Worm (Caenorhabditis elegans) whole organism, L1 larva: ENCODE measurements around the gene F21F8.5.
A peak's percentile ranks its signal among the peaks of the same experiment; 100 is the strongest.

Experiments
- C04F5.9 ChIP-seq: sonication (generic microtip); optimal IDR thresholded peaks from 2 replicates; lab custom pipeline; 2016; ENCODE audit warnings: missing genetic modification characterization, missing compliant biosample characterization
- Y116A8C.19 ChIP-seq: sonication (generic microtip); optimal IDR thresholded peaks from 2 replicates; lab custom pipeline; 2016; ENCODE audit warnings: missing compliant biosample characterization, missing genetic modification characterization, borderline replicate concordance
- aha-1 ChIP-seq: fragments of 150-350 bp; optimal IDR thresholded peaks from 2 replicates; lab custom pipeline; 2014; ENCODE audit warnings: missing biosample characterization, missing genetic modification characterization
- alr-1 ChIP-seq: fragments of 200-800 bp; sonication (Bioruptor generic); optimal IDR thresholded peaks from 2 replicates; lab custom pipeline; 2018; ENCODE audit warnings: borderline replicate concordance, mild to moderate bottlenecking, missing genetic modification characterization, missing compliant biosample characterization
- blmp-1 ChIP-seq: fragments of 150-350 bp; optimal IDR thresholded peaks from 2 replicates; lab custom pipeline; 2014; ENCODE audit warnings: missing biosample characterization, missing genetic modification characterization
- dpl-1 ChIP-seq, 3 experiments: fragments of 150-350 bp in 2 of 3; sonication (generic microtip) in 1 of 3; optimal IDR thresholded peaks; 2 replicates each; lab custom pipeline; 2014 to 2017; ENCODE audit warnings: missing biosample characterization in 3 of 3, missing genetic modification characterization in 3 of 3, missing genetic modification reagents in 3 of 3
- dsc-1 ChIP-seq: sonication (generic microtip); optimal IDR thresholded peaks from 2 replicates; lab custom pipeline; 2016; ENCODE audit warnings: mild to moderate bottlenecking, missing genetic modification characterization, missing compliant biosample characterization
- efl-1 ChIP-seq, 4 experiments: fragments of 150-350 bp; optimal IDR thresholded peaks in 3 of 4; peaks in 1 of 4; 1 replicate in 1 of 4; 2 replicates in 3 of 4; lab custom pipeline; 2014; ENCODE audit warnings: missing biosample characterization in 2 of 4, missing genetic modification characterization in 2 of 4, missing genetic modification reagents in 2 of 4
- efl-3 ChIP-seq: fragments of 200-800 bp; sonication (Bioruptor generic); optimal IDR thresholded peaks from 2 replicates; lab custom pipeline; 2018; ENCODE audit warnings: mild to moderate bottlenecking, missing genetic modification characterization, missing compliant biosample characterization
- elt-2 ChIP-seq: sonication (generic microtip); optimal IDR thresholded peaks from 2 replicates; lab custom pipeline; 2016; ENCODE audit warnings: missing genetic modification characterization, mild to moderate bottlenecking, inconsistent platforms, missing compliant biosample characterization, missing genetic modification reagents
- elt-3 ChIP-seq, 6 experiments: fragments of 150-350 bp in 1 of 6; sonication (generic microtip); optimal IDR thresholded peaks; 2 replicates each; lab custom pipeline; 2017 to 2018; ENCODE audit warnings: missing biosample characterization in 6 of 6, missing genetic modification characterization in 6 of 6, inconsistent platforms in 1 of 6
- irx-1 ChIP-seq: sonication (generic microtip); optimal IDR thresholded peaks from 2 replicates; lab custom pipeline; 2016; ENCODE audit warnings: missing genetic modification characterization, missing compliant biosample characterization
- jun-1 ChIP-seq: fragments of 150-350 bp; optimal IDR thresholded peaks from 2 replicates; lab custom pipeline; 2014; ENCODE audit warnings: missing biosample characterization, missing genetic modification reagents, missing genetic modification characterization
- lin-15B ChIP-seq: fragments of 150-350 bp; sonication (generic microtip); optimal IDR thresholded peaks from 3 replicates; lab custom pipeline; 2014; ENCODE audit warnings: missing biosample characterization, missing genetic modification characterization
- lin-35 ChIP-seq, 2 experiments: fragments of 150-350 bp; optimal IDR thresholded peaks; 2 replicates each; lab custom pipeline; 2014; ENCODE audit warnings: missing biosample characterization in 2 of 2, missing genetic modification characterization in 2 of 2, missing genetic modification reagents in 2 of 2
- lin-39 ChIP-seq: fragments of 150-350 bp; optimal IDR thresholded peaks from 2 replicates; lab custom pipeline; 2014; ENCODE audit warnings: missing biosample characterization, missing genetic modification reagents, missing genetic modification characterization
- mep-1 ChIP-seq: fragments of 150-350 bp; optimal IDR thresholded peaks from 2 replicates; lab custom pipeline; 2014; ENCODE audit warnings: missing biosample characterization, missing genetic modification characterization
- nhr-20 ChIP-seq: sonication (generic microtip); optimal IDR thresholded peaks from 2 replicates; lab custom pipeline; 2016; ENCODE audit warnings: mild to moderate bottlenecking, missing genetic modification characterization, missing compliant biosample characterization
- nhr-71 ChIP-seq: sonication (generic microtip); optimal IDR thresholded peaks from 2 replicates; lab custom pipeline; 2016; ENCODE audit warnings: mild to moderate bottlenecking, missing genetic modification characterization, moderate library complexity, missing compliant biosample characterization
- nhr-85 ChIP-seq: sonication (generic microtip); peaks from one replicate; lab custom pipeline; 2016; ENCODE audit warnings: missing genetic modification characterization, inconsistent platforms, missing compliant biosample characterization
- nhr-90 ChIP-seq: sonication (generic microtip); optimal IDR thresholded peaks from 2 replicates; lab custom pipeline; 2016; ENCODE audit warnings: mild to moderate bottlenecking, missing genetic modification characterization, missing compliant biosample characterization; ENCODE audit not compliant: poor library complexity
- pax-3 ChIP-seq: fragments of 200-800 bp; sonication (Bioruptor generic); optimal IDR thresholded peaks from 2 replicates; lab custom pipeline; 2018; ENCODE audit warnings: mild to moderate bottlenecking, missing genetic modification characterization, moderate library complexity, missing compliant biosample characterization
- snu-23 ChIP-seq: sonication (generic microtip); optimal IDR thresholded peaks from 2 replicates; lab custom pipeline; 2016; ENCODE audit warnings: missing genetic modification characterization, missing compliant biosample characterization
- tbx-2 ChIP-seq: sonication (generic microtip); optimal IDR thresholded peaks from 2 replicates; lab custom pipeline; 2016; ENCODE audit warnings: missing genetic modification characterization, missing compliant biosample characterization
- unc-130 ChIP-seq: fragments of 150-350 bp; optimal IDR thresholded peaks from 2 replicates; lab custom pipeline; 2017; ENCODE audit warnings: missing biosample characterization, missing genetic modification characterization, inconsistent platforms
- unc-62 ChIP-seq: fragments of 150-350 bp; optimal IDR thresholded peaks from 2 replicates; lab custom pipeline; 2014; ENCODE audit warnings: missing biosample characterization, missing genetic modification reagents, missing genetic modification characterization
- unc-86 ChIP-seq: sonication (generic microtip); optimal IDR thresholded peaks from 2 replicates; lab custom pipeline; 2016; ENCODE audit warnings: missing genetic modification characterization, missing compliant biosample characterization

The F21F8.5 gene

ce11 chrV:8247311-8248105 lies 18.6 kb downstream of the F21F8.5 start (continued):
- no peak for TF ChIP-seq lin-15B (tag; lab: Kevin White, UChicago)
- TF ChIP-seq efl-3: peak; percentile 36
- TF ChIP-seq pax-3 (tag; lab: Kevin White, UChicago): no peak
- TF ChIP-seq unc-62: no peak
- TF ChIP-seq C04F5.9 (tag; lab: Kevin White, UChicago): peak; percentile 19

DNA sequence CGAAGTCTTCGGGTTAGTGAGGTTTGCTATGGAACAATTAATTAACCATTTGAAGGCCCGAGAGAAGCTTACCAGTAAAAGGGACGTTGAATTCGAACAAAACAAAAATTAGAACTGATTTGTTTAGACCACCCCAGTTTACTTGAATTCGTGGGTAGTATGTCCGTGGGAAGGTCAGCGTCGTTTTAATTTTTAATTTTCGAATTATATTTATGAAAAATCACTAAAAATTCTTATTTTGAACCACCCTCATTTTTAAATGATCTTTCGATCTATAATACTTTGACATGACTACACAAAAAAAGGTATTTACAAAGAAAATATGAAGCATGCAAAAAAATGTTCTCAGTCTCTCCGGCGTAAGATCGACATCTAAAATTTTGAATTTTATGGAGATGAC lies 20.7 kb downstream of the F21F8.5 start, which contains the start of gene C16D9.5:
Gene C16D9.5, minus strand, starts transcription at position 101 of the 400 bp plus-strand sequence.
- TF ChIP-seq unc-86 (tag; lab: Kevin White, UChicago) (no peak), nhr-90 (tag; lab: Kevin White, UChicago) (no peak), irx-1 (tag; lab: Kevin White, UChicago) (no peak), unc-130 (tag; lab: Kevin White, UChicago) (no peak), aha-1 (tag; lab: Kevin White, UChicago) (no peak), dpl-1 (GFP tag; optimal IDR thresholded peaks at IDR 0.05; lab: Kevin White, UChicago) (no peak)

ce11 chrV:8243201-8243600 lies 22.9 kb downstream of the F21F8.5 start:
- TF ChIP-seq Y116A8C.19 (tag; lab: Kevin White, UChicago) (no peak), elt-2 (peak; percentile 45)

DNA sequence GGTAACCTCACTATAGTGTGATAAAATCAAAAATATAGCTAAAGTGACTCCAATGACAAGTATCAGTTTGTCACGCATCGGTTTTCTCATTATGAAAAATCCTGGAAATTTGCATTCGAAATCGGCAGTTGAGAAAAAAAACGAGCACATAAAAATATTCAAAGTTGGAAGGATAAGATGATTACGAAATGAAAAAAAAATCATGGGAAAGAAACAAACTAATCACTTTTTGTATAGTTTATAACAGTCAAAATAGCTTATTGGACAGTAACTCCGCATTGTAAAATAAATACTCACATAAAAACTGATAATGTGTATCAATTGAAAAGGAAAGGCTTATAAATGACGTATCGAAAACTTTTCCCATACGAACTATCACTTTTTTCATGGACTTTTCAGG lies 23.3 kb downstream of the F21F8.5 start, which contains the start of gene C16D9.4:
Gene C16D9.4, minus strand, starts transcription at position 101 of the 400 bp plus-strand sequence.
- no peak for TF ChIP-seq efl-1 (optimal IDR thresholded peaks at IDR 0.05; lab: Kevin White, UChicago)
- TF ChIP-seq efl-1 (GFP tag; optimal IDR thresholded peaks at IDR 0.05 in 1 of 2; lab: Kevin White, UChicago): no peak
- TF ChIP-seq dpl-1 (GFP tag; optimal IDR thresholded peaks at IDR 0.05; lab: Kevin White, UChicago): no peak
- TF ChIP-seq irx-1 (tag; lab: Kevin White, UChicago): no peak
- TF ChIP-seq nhr-20 (tag; lab: Kevin White, UChicago): no peak

DNA sequence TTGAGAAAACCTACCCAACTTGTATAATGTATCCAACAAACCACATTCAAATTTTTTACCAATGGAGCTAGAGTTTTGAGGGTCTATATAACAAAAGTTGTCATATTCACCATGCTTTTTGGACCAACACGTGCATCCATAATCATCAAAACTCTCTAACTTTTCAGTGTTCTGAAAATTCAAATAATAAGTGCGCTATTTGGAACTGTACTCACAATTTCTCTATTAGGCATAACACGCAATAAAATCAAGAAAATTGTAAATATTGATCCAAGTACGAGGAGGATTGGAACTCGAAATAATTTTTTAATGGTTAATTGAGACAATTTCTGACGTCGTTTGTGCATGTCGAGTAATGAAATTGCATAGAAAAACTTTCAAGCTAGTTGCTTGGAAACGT lies 26.2 kb downstream of the F21F8.5 start, which contains the start of gene C16D9.3:
Gene C16D9.3, minus strand, starts transcription at position 101 of the 400 bp plus-strand sequence.
- TF ChIP-seq jun-1 (tag; lab: Kevin White, UChicago): no peak

DNA sequence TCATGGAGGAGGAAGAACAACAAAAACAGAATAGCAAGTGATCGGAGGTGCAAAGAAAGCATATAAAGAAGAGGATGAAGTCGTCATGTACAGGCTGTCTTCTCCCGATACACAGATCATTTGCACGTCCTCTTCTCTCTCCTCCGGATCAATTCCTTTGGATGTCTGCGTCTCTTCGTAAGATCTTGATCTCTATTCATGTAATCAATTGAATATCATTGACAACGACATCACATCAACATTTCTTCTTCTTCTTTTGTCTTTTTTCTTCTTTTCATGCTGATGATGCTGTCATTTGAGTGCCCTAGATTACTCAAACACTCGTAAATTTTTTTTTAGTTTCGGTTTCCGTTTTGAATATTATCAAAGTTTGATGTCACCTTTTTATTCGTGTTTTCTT lies 27.8 kb downstream of the F21F8.5 start, which contains the start of gene rol-3:
Gene rol-3, minus strand, starts transcription at position 120 of the 400 bp plus-strand sequence.
- TF ChIP-seq alr-1 (tag; lab: Kevin White, UChicago) (no peak), lin-35 (GFP tag; optimal IDR thresholded peaks at IDR 0.05; lab: Kevin White, UChicago) (peak in 1 of 2 experiments; percentile 23), elt-3 (tag; optimal IDR thresholded peaks at IDR 0.05; lab: Kevin White, UChicago) (peak in 4 of 6 experiments; percentile 15 to 63 (median 26)), pax-3 (tag; lab: Kevin White, UChicago) (no peak), nhr-85 (peak; percentile 63), lin-39 (tag; lab: Kevin White, UChicago) (no peak), blmp-1 (tag; lab: Kevin White, UChicago) (peak; percentile 42), efl-1 (optimal IDR thresholded peaks at IDR 0.05; lab: Kevin White, UChicago) (no peak), efl-1 (GFP tag; optimal IDR thresholded peaks at IDR 0.05 in 1 of 2; lab: Kevin White, UChicago) (peak in 1 of 2 experiments; percentile 80), snu-23 (GFP tag; lab: Kevin White, UChicago) (peak; percentile 44), nhr-20 (tag; lab: Kevin White, UChicago) (peak; percentile 16), nhr-71 (peak; percentile 18), dsc-1 (no peak), mep-1 (tag; lab: Kevin White, UChicago) (peak; percentile 9), nhr-90 (tag; lab: Kevin White, UChicago) (no peak), tbx-2 (tag; lab: Kevin White, UChicago) (no peak)
- TF ChIP-seq, all 84 proteins: peak for 9
